Worm (Caenorhabditis elegans) whole organism, L3 larva: ENCODE results near the gene lgc-13.

Experiments used
- R02D3.7 ChIP-seq: fragments of 150-350 bp; optimal IDR thresholded peaks from 2 replicates; lab custom pipeline; 2014; ENCODE audit warnings: missing biosample characterization, missing genetic modification characterization
- ama-1 ChIP-seq: fragments of 150-350 bp; optimal IDR thresholded peaks from 2 replicates; lab custom pipeline; 2018
- hmg-11 ChIP-seq: sonication (generic microtip); optimal IDR thresholded peaks from 2 replicates; lab custom pipeline; 2016; ENCODE audit warnings: missing genetic modification characterization, missing compliant biosample characterization
- nhr-67 ChIP-seq: fragments of 150-350 bp; optimal IDR thresholded peaks from 2 replicates; lab custom pipeline; 2014; ENCODE audit warnings: missing biosample characterization, missing genetic modification characterization

DNA sequence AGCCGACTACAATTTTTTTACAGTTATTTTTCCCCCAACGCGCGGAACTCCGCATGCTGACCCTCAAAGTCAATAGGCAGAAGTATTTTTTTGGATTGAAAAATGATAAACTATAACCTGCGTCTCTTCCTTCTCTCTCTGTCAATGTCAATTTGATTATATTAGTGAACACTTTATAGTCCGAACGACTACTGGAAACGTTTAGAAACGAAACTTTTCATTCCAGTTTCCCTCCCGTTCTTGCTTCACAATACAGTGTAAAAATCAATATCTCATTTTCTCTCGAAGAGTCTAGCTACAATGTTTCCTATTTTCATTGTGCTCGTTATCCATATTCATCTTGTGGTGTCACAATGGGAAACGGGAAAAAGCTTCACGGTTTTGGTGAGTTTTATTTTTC lies 40.7 kb upstream of the lgc-13 start, which contains the start of gene lgc-24:
- no peak for TF ChIP-seq hmg-11
- no peak for TF ChIP-seq nhr-67 (tag; lab: Kevin White, UChicago)
- no peak for TF ChIP-seq R02D3.7
- no peak for TF ChIP-seq ama-1 (lab: Kevin White, UChicago)
